Fruit fly (Drosophila melanogaster): ENCODE data around the gene PCID2.
"Not testable (repeated sequence)": the region's sequence is repeated elsewhere in the genome, so short reads cannot be mapped to it uniquely, and the experiment has no call there.

The PCID2 gene

dm6 chr3L:11626229-11626826, at the start of gene PCID2:
Gene PCID2 (plus strand): TSS chr3L:11626441.
- TF ChIP-seq CG8478 (optimal IDR thresholded peaks at IDR 0.05) (no peak), CTCF (optimal IDR thresholded peaks at IDR 0.05) (no peak)

- not testable (repeated sequence) for TF ChIP-seq CG8478, CTCF (optimal IDR thresholded peaks at IDR 0.05)
Observed at dm6 chr3L:11576944-11577343, 49.3 kb upstream of the PCID2 start, which contains the start of gene CG33489. Gene CG33489 (minus strand): TSS chr3L:11577044.

dm6 chr3L:11577395-11577794, 48.8 kb upstream of the PCID2 start, which contains the start of gene CG33271:
Gene CG33271 (minus strand): TSS chr3L:11577495.
- no peak for TF ChIP-seq CG8478 (optimal IDR thresholded peaks at IDR 0.05)
- no peak for TF ChIP-seq CTCF (optimal IDR thresholded peaks at IDR 0.05)

dm6 chr3L:11578211-11578673, 48.0 kb upstream of the PCID2 start, which contains the start of gene CG33270:
Gene CG33270 (minus strand): TSS chr3L:11578623.
- TF ChIP-seq CG8478 (optimal IDR thresholded peaks at IDR 0.05) = no peak
- no peak for TF ChIP-seq CTCF (optimal IDR thresholded peaks at IDR 0.05)

dm6 chr3L:11578847-11579246, 47.4 kb upstream of the PCID2 start:
- TF ChIP-seq CTCF (optimal IDR thresholded peaks at IDR 0.05) (no peak), CG8478 (optimal IDR thresholded peaks at IDR 0.05) (no peak)

- TF ChIP-seq CG8478 (optimal IDR thresholded peaks at IDR 0.05) (no peak), CTCF (optimal IDR thresholded peaks at IDR 0.05) (no peak)
Observed at dm6 chr3L:11579919-11580318, 46.3 kb upstream of the PCID2 start, which contains the start of gene CG43390. Gene CG43390 (minus strand): TSS chr3L:11579950.

dm6 chr3L:11580919-11581318, 45.3 kb upstream of the PCID2 start, which contains the start of gene CG43391:
Gene CG43391 (minus strand): TSS chr3L:11581019.
- no peak for TF ChIP-seq CTCF (optimal IDR thresholded peaks at IDR 0.05)
- no peak for TF ChIP-seq CG8478 (optimal IDR thresholded peaks at IDR 0.05)

- TF ChIP-seq CTCF (optimal IDR thresholded peaks at IDR 0.05) (no peak), CG8478 (optimal IDR thresholded peaks at IDR 0.05) (no peak)
Observed at dm6 chr3L:11582097-11582496, 44.1 kb upstream of the PCID2 start, which contains the start of gene CG33269. Gene CG33269 (minus strand): TSS chr3L:11582197.

- TF ChIP-seq CG8478 (optimal IDR thresholded peaks at IDR 0.05) = no peak
- TF ChIP-seq CTCF (optimal IDR thresholded peaks at IDR 0.05) = no peak
Observed at dm6 chr3L:11583964-11584363, 42.3 kb upstream of the PCID2 start, which contains the start of gene CG32086. Gene CG32086 (minus strand): TSS chr3L:11584064.

dm6 chr3L:11586794-11587462, 39.3 kb upstream of the PCID2 start:
- TF ChIP-seq CG8478 (optimal IDR thresholded peaks at IDR 0.05) (no peak), CTCF (optimal IDR thresholded peaks at IDR 0.05) (no peak)

dm6 chr3L:11587720-11588580, 38.3 kb upstream of the PCID2 start, which contains the start of gene rt:
Gene rt (minus strand): TSS chr3L:11587770.
- no peak for TF ChIP-seq CTCF (optimal IDR thresholded peaks at IDR 0.05)
- TF ChIP-seq CG8478 (optimal IDR thresholded peaks at IDR 0.05) = no peak

dm6 chr3L:11588594-11588993, 37.6 kb upstream of the PCID2 start:
- TF ChIP-seq CTCF (optimal IDR thresholded peaks at IDR 0.05) = no peak
- no peak for TF ChIP-seq CG8478 (optimal IDR thresholded peaks at IDR 0.05)

- TF ChIP-seq CTCF, CG8478 (optimal IDR thresholded peaks at IDR 0.05): not testable (repeated sequence)
Observed at dm6 chr3L:11589395-11589794, 36.8 kb upstream of the PCID2 start, which contains the start of gene CG7377. Gene CG7377 (plus strand): TSS chr3L:11589695.

dm6 chr3L:11591131-11591530, 35.1 kb upstream of the PCID2 start, which contains the start of gene CG33268:
Gene CG33268 (minus strand): TSS chr3L:11591231.
- TF ChIP-seq CG8478 (optimal IDR thresholded peaks at IDR 0.05) (no peak), CTCF (optimal IDR thresholded peaks at IDR 0.05) (no peak)

- TF ChIP-seq CG8478 (optimal IDR thresholded peaks at IDR 0.05) = no peak
Observed at dm6 chr3L:11591803-11592202, 34.4 kb upstream of the PCID2 start.
